Fruit fly (Drosophila melanogaster) whole organism, prepupa: ENCODE measurements around the gene CG1172.

ENCODE experiments used
- CG11902 ChIP-seq: fragments of 200-800 bp; sonication (Bioruptor generic); optimal IDR thresholded peaks from 3 replicates; lab custom pipeline; 2016; ENCODE audit warnings: missing biosample characterization, missing genetic modification characterization
- CG1621 ChIP-seq: fragments of 200-800 bp; sonication (Bioruptor generic); optimal IDR thresholded peaks from 3 replicates; lab custom pipeline; 2018; ENCODE audit warnings: missing biosample characterization, mild to moderate bottlenecking, missing genetic modification characterization
- CG3032 ChIP-seq: fragments of 200-800 bp; optimal IDR thresholded peaks from 2 replicates; lab custom pipeline; 2019; ENCODE audit warnings: missing biosample characterization, mild to moderate bottlenecking, missing genetic modification characterization, moderate library complexity
- CG31627 ChIP-seq: fragments of 200-800 bp; sonication (Bioruptor generic); optimal IDR thresholded peaks from 3 replicates; lab custom pipeline; 2016; ENCODE audit warnings: missing biosample characterization, missing genetic modification characterization
- Gug ChIP-seq: fragments of 200-800 bp; sonication (Bioruptor generic); IDR thresholded peaks from 2 replicates; pipeline ENCODE4 v1.3.6; 2022; ENCODE audit warnings: missing biosample characterization, missing genetic modification characterization
- OdsH ChIP-seq: fragments of 200-800 bp; sonication (Bioruptor generic); optimal IDR thresholded peaks from 3 replicates; lab custom pipeline; 2016; ENCODE audit warnings: missing biosample characterization, missing genetic modification characterization
- topi ChIP-seq: fragments of 200-800 bp; sonication (Bioruptor generic); optimal IDR thresholded peaks from 3 replicates; lab custom pipeline; 2016; ENCODE audit warnings: missing biosample characterization, missing genetic modification characterization

DNA sequence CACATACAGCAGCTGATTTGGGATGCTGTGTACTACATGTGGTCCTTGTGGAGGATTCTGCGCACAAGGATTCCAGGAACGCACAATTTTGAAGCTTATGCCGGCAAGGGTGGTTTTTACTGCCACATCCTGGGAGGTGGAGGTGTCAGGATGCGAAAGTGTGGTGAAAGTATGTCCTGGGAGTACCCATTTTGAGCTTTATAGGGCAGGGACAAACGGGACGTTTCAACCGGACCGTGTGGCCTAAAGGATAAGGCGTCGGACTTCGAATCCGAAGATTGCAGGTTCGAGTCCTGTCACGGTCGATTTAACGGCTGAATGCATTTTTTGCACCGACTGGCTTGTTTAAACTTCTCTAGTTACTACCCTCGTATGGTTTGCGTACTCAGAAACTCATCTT lies 5.7 kb upstream of the CG1172 start:
- no peak for TF ChIP-seq CG11902 (GFP tag; lab: Kevin White, UChicago)
- TF ChIP-seq CG3032 (tag; lab: Kevin White, UChicago): no peak
- TF ChIP-seq CG1621 (tag; lab: Kevin White, UChicago): no peak
- TF ChIP-seq OdsH (GFP tag; lab: Kevin White, UChicago): no peak
- TF ChIP-seq Gug (GFP tag; lab: Robert Waterston, UW): no peak
- TF ChIP-seq topi: no peak
- no peak for TF ChIP-seq CG31627 (GFP tag; lab: Kevin White, UChicago)
